Worm (Caenorhabditis elegans) whole organism, L1 larva: ENCODE results near the gene C03B1.17.
A peak's percentile ranks its signal among the peaks of the same experiment; 100 is the strongest.

Experiments used
- C34B4.2 ChIP-seq: sonication (generic microtip); optimal IDR thresholded peaks from 2 replicates; lab custom pipeline; 2017; ENCODE audit warnings: mild to moderate bottlenecking, missing genetic modification characterization, missing compliant biosample characterization
- F16B12.6 ChIP-seq: fragments of 150-350 bp; optimal IDR thresholded peaks from 2 replicates; lab custom pipeline; 2014; ENCODE audit warnings: missing biosample characterization, missing genetic modification characterization
- aly-2 ChIP-seq: fragments of 150-350 bp; optimal IDR thresholded peaks from 2 replicates; lab custom pipeline; 2014; ENCODE audit warnings: missing biosample characterization, missing genetic modification characterization
- ama-1 ChIP-seq: fragments of 150-350 bp; optimal IDR thresholded peaks from 2 replicates; lab custom pipeline; 2014
- blmp-1 ChIP-seq: fragments of 150-350 bp; optimal IDR thresholded peaks from 2 replicates; lab custom pipeline; 2014; ENCODE audit warnings: missing biosample characterization, missing genetic modification characterization
- ceh-63 ChIP-seq: fragments of 200-800 bp; sonication (Bioruptor generic); optimal IDR thresholded peaks from 2 replicates; lab custom pipeline; 2018; ENCODE audit warnings: mild to moderate bottlenecking, missing genetic modification characterization, missing compliant biosample characterization
- ceh-8 ChIP-seq: fragments of 200-800 bp; sonication (Bioruptor generic); optimal IDR thresholded peaks from 2 replicates; lab custom pipeline; 2018; ENCODE audit warnings: mild to moderate bottlenecking, missing genetic modification characterization, moderate library complexity, missing compliant biosample characterization
- ceh-82 ChIP-seq, 3 experiments: fragments of 150-350 bp in 1 of 3; sonication (generic microtip) in 2 of 3; optimal IDR thresholded peaks; 2 replicates each; lab custom pipeline; 2014 to 2017; ENCODE audit warnings: missing biosample characterization in 3 of 3, missing genetic modification characterization in 3 of 3
- dsc-1 ChIP-seq: sonication (generic microtip); optimal IDR thresholded peaks from 2 replicates; lab custom pipeline; 2016; ENCODE audit warnings: mild to moderate bottlenecking, missing genetic modification characterization, missing compliant biosample characterization
- efl-1 ChIP-seq, 4 experiments: fragments of 150-350 bp; optimal IDR thresholded peaks in 3 of 4; peaks in 1 of 4; 1 replicate in 1 of 4; 2 replicates in 3 of 4; lab custom pipeline; 2014; ENCODE audit warnings: missing biosample characterization in 2 of 4, missing genetic modification characterization in 2 of 4, missing genetic modification reagents in 2 of 4
- egl-13 ChIP-seq: sonication (generic microtip); optimal IDR thresholded peaks from 2 replicates; lab custom pipeline; 2016; ENCODE audit warnings: missing genotype, missing genetic modification reagents, missing genetic modification characterization, missing compliant biosample characterization
- elt-2 ChIP-seq: sonication (generic microtip); optimal IDR thresholded peaks from 2 replicates; lab custom pipeline; 2016; ENCODE audit warnings: missing genetic modification characterization, mild to moderate bottlenecking, inconsistent platforms, missing compliant biosample characterization, missing genetic modification reagents
- ets-5 ChIP-seq: fragments of 200-800 bp; sonication (Bioruptor generic); IDR thresholded peaks from 2 replicates; pipeline ENCODE4 v1.3.6; 2022; ENCODE audit warnings: missing genetic modification characterization, missing compliant biosample characterization
- fkh-4 ChIP-seq: sonication (generic microtip); optimal IDR thresholded peaks from 2 replicates; lab custom pipeline; 2016; ENCODE audit warnings: missing compliant biosample characterization, missing genetic modification characterization, borderline replicate concordance
- fos-1 ChIP-seq: fragments of 150-350 bp; optimal IDR thresholded peaks from 2 replicates; lab custom pipeline; 2014; ENCODE audit warnings: missing biosample characterization, missing genetic modification characterization
- hlh-4 ChIP-seq: sonication (generic microtip); optimal IDR thresholded peaks from 2 replicates; lab custom pipeline; 2016; ENCODE audit warnings: mild to moderate bottlenecking, missing genetic modification characterization, missing compliant biosample characterization
- hpl-2 ChIP-seq: fragments of 150-350 bp; optimal IDR thresholded peaks from 2 replicates; lab custom pipeline; 2014; ENCODE audit warnings: missing biosample characterization, missing genetic modification reagents, missing genetic modification characterization
- jun-1 ChIP-seq: fragments of 150-350 bp; optimal IDR thresholded peaks from 2 replicates; lab custom pipeline; 2014; ENCODE audit warnings: missing biosample characterization, missing genetic modification reagents, missing genetic modification characterization
- lin-15B ChIP-seq: fragments of 150-350 bp; sonication (generic microtip); optimal IDR thresholded peaks from 3 replicates; lab custom pipeline; 2014; ENCODE audit warnings: missing biosample characterization, missing genetic modification characterization
- lin-35 ChIP-seq, 2 experiments: fragments of 150-350 bp; optimal IDR thresholded peaks; 2 replicates each; lab custom pipeline; 2014; ENCODE audit warnings: missing biosample characterization in 2 of 2, missing genetic modification characterization in 2 of 2, missing genetic modification reagents in 2 of 2
- lin-39 ChIP-seq: fragments of 150-350 bp; optimal IDR thresholded peaks from 2 replicates; lab custom pipeline; 2014; ENCODE audit warnings: missing biosample characterization, missing genetic modification reagents, missing genetic modification characterization
- lsy-2 ChIP-seq, 2 experiments: fragments of 150-350 bp; optimal IDR thresholded peaks; 2 replicates each; lab custom pipeline; 2014; ENCODE audit warnings: missing biosample characterization in 2 of 2, missing genetic modification characterization in 2 of 2
- mab-9 ChIP-seq: fragments of 200-800 bp; sonication (Bioruptor generic); IDR thresholded peaks from 2 replicates; pipeline ENCODE4 v1.3.6; 2022; ENCODE audit warnings: missing genetic modification reagents, missing genetic modification characterization, missing compliant biosample characterization
- mef-2 ChIP-seq: fragments of 150-350 bp; optimal IDR thresholded peaks from 2 replicates; lab custom pipeline; 2014; ENCODE audit warnings: missing biosample characterization, missing genetic modification characterization
- nhr-11 ChIP-seq: fragments of 150-350 bp; optimal IDR thresholded peaks from 2 replicates; lab custom pipeline; 2014; ENCODE audit warnings: missing biosample characterization, missing genetic modification characterization
- nhr-20 ChIP-seq: sonication (generic microtip); optimal IDR thresholded peaks from 2 replicates; lab custom pipeline; 2016; ENCODE audit warnings: mild to moderate bottlenecking, missing genetic modification characterization, missing compliant biosample characterization
- nhr-28 ChIP-seq: fragments of 150-350 bp; optimal IDR thresholded peaks from 2 replicates; lab custom pipeline; 2014; ENCODE audit warnings: missing biosample characterization, missing genetic modification characterization
- nhr-77 ChIP-seq: fragments of 150-350 bp; optimal IDR thresholded peaks from 2 replicates; lab custom pipeline; 2014; ENCODE audit warnings: missing biosample characterization, missing genetic modification characterization
- nhr-84 ChIP-seq: sonication (generic microtip); optimal IDR thresholded peaks from 2 replicates; lab custom pipeline; 2017; ENCODE audit warnings: missing biosample characterization, missing genetic modification characterization
- pag-3 ChIP-seq: sonication (generic microtip); optimal IDR thresholded peaks from 2 replicates; lab custom pipeline; 2017; ENCODE audit warnings: missing genetic modification characterization, mild to moderate bottlenecking, missing compliant biosample characterization, antibody characterized with exemption, borderline replicate concordance; ENCODE audit not compliant: insufficient read depth
- pax-3 ChIP-seq: fragments of 200-800 bp; sonication (Bioruptor generic); optimal IDR thresholded peaks from 2 replicates; lab custom pipeline; 2018; ENCODE audit warnings: mild to moderate bottlenecking, missing genetic modification characterization, moderate library complexity, missing compliant biosample characterization
- pqm-1 ChIP-seq: sonication (generic microtip); optimal IDR thresholded peaks from 3 replicates; lab custom pipeline; 2017; ENCODE audit warnings: missing biosample characterization, missing genetic modification characterization
- rnt-1 ChIP-seq: sonication (generic microtip); optimal IDR thresholded peaks from 2 replicates; lab custom pipeline; 2016; ENCODE audit warnings: mild to moderate bottlenecking, missing genetic modification characterization, moderate library complexity, missing compliant biosample characterization
- snu-23 ChIP-seq: sonication (generic microtip); optimal IDR thresholded peaks from 2 replicates; lab custom pipeline; 2016; ENCODE audit warnings: missing genetic modification characterization, missing compliant biosample characterization
- sptf-1 ChIP-seq: fragments of 150-350 bp; optimal IDR thresholded peaks from 2 replicates; lab custom pipeline; 2014; ENCODE audit warnings: missing biosample characterization, missing genetic modification characterization
- sup-37 ChIP-seq: fragments of 200-800 bp; sonication (Bioruptor generic); optimal IDR thresholded peaks from 2 replicates; lab custom pipeline; 2018; ENCODE audit warnings: mild to moderate bottlenecking, missing genetic modification characterization, missing compliant biosample characterization
- swsn-7 ChIP-seq: sonication (generic microtip); optimal IDR thresholded peaks from 2 replicates; lab custom pipeline; 2016; ENCODE audit warnings: missing genetic modification characterization, missing compliant biosample characterization
- tbx-2 ChIP-seq: sonication (generic microtip); optimal IDR thresholded peaks from 2 replicates; lab custom pipeline; 2016; ENCODE audit warnings: missing genetic modification characterization, missing compliant biosample characterization
- tlp-1 ChIP-seq: fragments of 150-350 bp; optimal IDR thresholded peaks from 2 replicates; lab custom pipeline; 2014; ENCODE audit warnings: missing biosample characterization, missing genetic modification characterization
- unc-130 ChIP-seq: fragments of 150-350 bp; optimal IDR thresholded peaks from 2 replicates; lab custom pipeline; 2017; ENCODE audit warnings: missing biosample characterization, missing genetic modification characterization, inconsistent platforms
- unc-62 ChIP-seq: fragments of 150-350 bp; optimal IDR thresholded peaks from 2 replicates; lab custom pipeline; 2014; ENCODE audit warnings: missing biosample characterization, missing genetic modification reagents, missing genetic modification characterization
- unc-86 ChIP-seq: sonication (generic microtip); optimal IDR thresholded peaks from 2 replicates; lab custom pipeline; 2016; ENCODE audit warnings: missing genetic modification characterization, missing compliant biosample characterization
- zag-1 ChIP-seq: fragments of 150-350 bp; optimal IDR thresholded peaks from 2 replicates; lab custom pipeline; 2014; ENCODE audit warnings: missing biosample characterization, missing genetic modification characterization
- ztf-4 ChIP-seq: fragments of 150-350 bp; optimal IDR thresholded peaks from 2 replicates; lab custom pipeline; 2014; ENCODE audit warnings: missing biosample characterization, missing genetic modification characterization

Gene C03B1.17

ce11 chrX:6364196-6364595, 9.3 kb upstream of the C03B1.17 start, which contains the start of gene C03B1.4:
TSS of gene C03B1.4 (plus strand) at chrX:6364496.
- TF ChIP-seq efl-1 (optimal IDR thresholded peaks at IDR 0.05; lab: Kevin White, UChicago) (no peak), efl-1 (GFP tag; optimal IDR thresholded peaks at IDR 0.05 in 1 of 2; lab: Kevin White, UChicago) (peak in 1 of 2 experiments; percentile 29), lin-39 (no peak)

DNA sequence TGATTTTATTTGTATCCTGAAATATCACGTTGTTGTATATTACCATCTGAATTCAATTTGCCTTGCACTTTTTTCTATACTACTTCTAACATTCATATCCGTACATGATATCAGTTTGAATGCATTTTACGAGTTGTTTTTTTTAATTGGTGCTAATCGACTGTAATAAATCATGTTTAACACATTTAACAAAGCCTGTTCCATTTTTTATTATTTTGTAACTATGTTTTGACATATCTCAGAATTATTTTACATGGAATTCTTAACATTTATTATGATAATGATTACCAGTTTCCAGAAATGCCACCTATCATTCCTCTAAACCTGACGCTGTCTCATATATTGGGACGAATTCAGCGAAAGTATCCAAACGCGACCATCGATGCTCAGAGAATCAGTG, 7.7 kb upstream of the C03B1.17 start, which contains the start of gene C03B1.3:
TSS of gene C03B1.3 (plus strand) at position 301 of the 400 bp plus-strand sequence.
- no peak for TF ChIP-seq nhr-28 (tag; lab: Kevin White, UChicago)
- no peak for TF ChIP-seq lin-15B (tag; lab: Kevin White, UChicago)
- no peak for TF ChIP-seq fkh-4
- no peak for TF ChIP-seq hpl-2
- TF ChIP-seq tlp-1 (tag; lab: Kevin White, UChicago), result no peak
- TF ChIP-seq ama-1, result no peak
- TF ChIP-seq ceh-63 (GFP tag; lab: Kevin White, UChicago), result no peak
- TF ChIP-seq sptf-1 (tag; lab: Kevin White, UChicago), result no peak
- no peak for TF ChIP-seq lsy-2 (tag; optimal IDR thresholded peaks at IDR 0.05; lab: Kevin White, UChicago)
- TF ChIP-seq F16B12.6, result no peak
- TF ChIP-seq hlh-4, result no peak
- TF ChIP-seq pqm-1 (tag; lab: Kevin White, UChicago), result no peak
- no peak for TF ChIP-seq egl-13
- TF ChIP-seq efl-1 (optimal IDR thresholded peaks at IDR 0.05; lab: Kevin White, UChicago), result no peak
- TF ChIP-seq efl-1 (GFP tag; optimal IDR thresholded peaks at IDR 0.05 in 1 of 2; lab: Kevin White, UChicago), result no peak
- no peak for TF ChIP-seq pax-3 (tag; lab: Kevin White, UChicago)
- TF ChIP-seq unc-130 (tag; lab: Kevin White, UChicago), result no peak
- TF ChIP-seq dsc-1 (tag; lab: Kevin White, UChicago), result no peak
- no peak for TF ChIP-seq ceh-82 (tag; optimal IDR thresholded peaks at IDR 0.05; lab: Kevin White, UChicago)
- TF ChIP-seq ztf-4 (tag; lab: Kevin White, UChicago), result no peak

DNA sequence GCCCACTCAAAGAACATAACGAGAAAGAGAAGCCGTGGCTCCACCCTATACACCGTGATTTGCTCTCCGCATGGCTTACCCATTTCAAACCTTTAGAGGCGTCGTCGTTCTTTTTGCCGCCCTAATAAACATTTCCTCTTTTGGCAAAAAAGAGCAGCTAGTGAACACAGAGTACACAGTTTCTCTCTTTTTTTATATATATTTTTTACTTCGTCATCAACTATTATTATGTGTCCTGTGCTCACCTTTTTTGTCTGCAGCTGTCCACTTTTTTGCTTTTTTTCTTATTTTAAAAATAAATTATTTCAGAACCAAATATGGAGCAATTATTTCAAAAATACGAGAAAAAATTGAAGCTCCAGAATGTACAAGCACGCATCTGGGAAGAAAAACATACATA, 3.7 kb upstream of the C03B1.17 start, which contains the start of gene C03B1.2:
TSS of gene C03B1.2 (plus strand) at position 301 of the 400 bp plus-strand sequence.
- TF ChIP-seq blmp-1 (tag; lab: Kevin White, UChicago) (no peak), lin-15B (tag; lab: Kevin White, UChicago) (no peak), egl-13 (no peak), nhr-84 (tag; lab: Kevin White, UChicago) (no peak), C34B4.2 (tag; lab: Kevin White, UChicago) (no peak), snu-23 (GFP tag; lab: Kevin White, UChicago) (no peak), tbx-2 (tag; lab: Kevin White, UChicago) (no peak), elt-2 (tag; lab: Kevin White, UChicago) (no peak), mef-2 (no peak), ama-1 (no peak)

- TF ChIP-seq egl-13 (peak; percentile 70), unc-86 (tag; lab: Kevin White, UChicago) (peak; percentile 20), fkh-4 (no peak), lin-35 (GFP tag; optimal IDR thresholded peaks at IDR 0.05; lab: Kevin White, UChicago) (peak in 1 of 2 experiments; percentile 67), nhr-77 (peak; percentile 41), jun-1 (no peak), nhr-20 (tag; lab: Kevin White, UChicago) (peak; percentile 69), ets-5 (GFP tag; lab: Robert Waterston, UW) (no peak), pqm-1 (tag; lab: Kevin White, UChicago) (no peak), zag-1 (no peak), sup-37 (no peak), pag-3 (tag; lab: Kevin White, UChicago) (no peak), nhr-28 (tag; lab: Kevin White, UChicago) (no peak), swsn-7 (tag; lab: Kevin White, UChicago) (peak; percentile 66), aly-2 (tag; lab: Kevin White, UChicago) (no peak), hlh-4 (no peak), sptf-1 (tag; lab: Kevin White, UChicago) (no peak), rnt-1 (tag; lab: Kevin White, UChicago) (peak; percentile 60), unc-62 (no peak), nhr-11 (tag; lab: Kevin White, UChicago) (no peak), tbx-2 (tag; lab: Kevin White, UChicago) (peak; percentile 41), nhr-84 (tag; lab: Kevin White, UChicago) (no peak), F16B12.6 (no peak), ceh-8 (no peak), lin-39 (no peak), fos-1 (tag; lab: Kevin White, UChicago) (no peak), mab-9 (no peak)
Observed at ce11 chrX:6371192-6372116, 2.0 kb upstream of the C03B1.17 start.
